Worm (Caenorhabditis elegans) whole organism, L1 larva: ENCODE measurements around the gene Y49E10.27.

Experiments
- Y116A8C.19 ChIP-seq: sonication (generic microtip); optimal IDR thresholded peaks from 2 replicates; lab custom pipeline; 2016; ENCODE audit warnings: missing compliant biosample characterization, missing genetic modification characterization, borderline replicate concordance
- alr-1 ChIP-seq: fragments of 200-800 bp; sonication (Bioruptor generic); optimal IDR thresholded peaks from 2 replicates; lab custom pipeline; 2018; ENCODE audit warnings: borderline replicate concordance, mild to moderate bottlenecking, missing genetic modification characterization, missing compliant biosample characterization
- ama-1 ChIP-seq: fragments of 150-350 bp; optimal IDR thresholded peaks from 2 replicates; lab custom pipeline; 2014
- blmp-1 ChIP-seq: fragments of 150-350 bp; optimal IDR thresholded peaks from 2 replicates; lab custom pipeline; 2014; ENCODE audit warnings: missing biosample characterization, missing genetic modification characterization
- ceh-63 ChIP-seq: fragments of 200-800 bp; sonication (Bioruptor generic); optimal IDR thresholded peaks from 2 replicates; lab custom pipeline; 2018; ENCODE audit warnings: mild to moderate bottlenecking, missing genetic modification characterization, missing compliant biosample characterization
- ces-1 ChIP-seq: fragments of 150-350 bp; optimal IDR thresholded peaks from 2 replicates; lab custom pipeline; 2014; ENCODE audit warnings: missing biosample characterization, missing genetic modification reagents, missing genetic modification characterization
- dpl-1 ChIP-seq, 3 experiments: fragments of 150-350 bp in 2 of 3; sonication (generic microtip) in 1 of 3; optimal IDR thresholded peaks; 2 replicates each; lab custom pipeline; 2014 to 2017; ENCODE audit warnings: missing biosample characterization in 3 of 3, missing genetic modification characterization in 3 of 3, missing genetic modification reagents in 3 of 3
- dsc-1 ChIP-seq: sonication (generic microtip); optimal IDR thresholded peaks from 2 replicates; lab custom pipeline; 2016; ENCODE audit warnings: mild to moderate bottlenecking, missing genetic modification characterization, missing compliant biosample characterization
- efl-1 ChIP-seq, 4 experiments: fragments of 150-350 bp; optimal IDR thresholded peaks in 3 of 4; peaks in 1 of 4; 1 replicate in 1 of 4; 2 replicates in 3 of 4; lab custom pipeline; 2014; ENCODE audit warnings: missing biosample characterization in 2 of 4, missing genetic modification characterization in 2 of 4, missing genetic modification reagents in 2 of 4
- egl-13 ChIP-seq: sonication (generic microtip); optimal IDR thresholded peaks from 2 replicates; lab custom pipeline; 2016; ENCODE audit warnings: missing genotype, missing genetic modification reagents, missing genetic modification characterization, missing compliant biosample characterization
- egl-27 ChIP-seq, 2 experiments: fragments of 150-350 bp in 1 of 2; sonication (generic microtip); optimal IDR thresholded peaks; 3 replicates each; lab custom pipeline; 2017 to 2018; ENCODE audit warnings: missing biosample characterization in 2 of 2, missing genetic modification characterization in 2 of 2, missing genetic modification reagents in 2 of 2
- elt-2 ChIP-seq: sonication (generic microtip); optimal IDR thresholded peaks from 2 replicates; lab custom pipeline; 2016; ENCODE audit warnings: missing genetic modification characterization, mild to moderate bottlenecking, inconsistent platforms, missing compliant biosample characterization, missing genetic modification reagents
- elt-3 ChIP-seq, 6 experiments: fragments of 150-350 bp in 1 of 6; sonication (generic microtip); optimal IDR thresholded peaks; 2 replicates each; lab custom pipeline; 2017 to 2018; ENCODE audit warnings: missing biosample characterization in 6 of 6, missing genetic modification characterization in 6 of 6, inconsistent platforms in 1 of 6
- ets-5 ChIP-seq: fragments of 200-800 bp; sonication (Bioruptor generic); IDR thresholded peaks from 2 replicates; pipeline ENCODE4 v1.3.6; 2022; ENCODE audit warnings: missing genetic modification characterization, missing compliant biosample characterization
- fkh-4 ChIP-seq: sonication (generic microtip); optimal IDR thresholded peaks from 2 replicates; lab custom pipeline; 2016; ENCODE audit warnings: missing compliant biosample characterization, missing genetic modification characterization, borderline replicate concordance
- fkh-8 ChIP-seq: sonication (generic microtip); optimal IDR thresholded peaks from 2 replicates; lab custom pipeline; 2016; ENCODE audit warnings: mild to moderate bottlenecking, missing genetic modification characterization, missing compliant biosample characterization
- fos-1 ChIP-seq: fragments of 150-350 bp; optimal IDR thresholded peaks from 2 replicates; lab custom pipeline; 2014; ENCODE audit warnings: missing biosample characterization, missing genetic modification characterization
- hlh-17 ChIP-seq: fragments of 200-800 bp; sonication (Bioruptor generic); optimal IDR thresholded peaks from 2 replicates; lab custom pipeline; 2018; ENCODE audit warnings: missing genetic modification characterization, mild to moderate bottlenecking, missing compliant biosample characterization, moderate library complexity, borderline replicate concordance
- hlh-4 ChIP-seq: sonication (generic microtip); optimal IDR thresholded peaks from 2 replicates; lab custom pipeline; 2016; ENCODE audit warnings: mild to moderate bottlenecking, missing genetic modification characterization, missing compliant biosample characterization
- hpl-2 ChIP-seq: fragments of 150-350 bp; optimal IDR thresholded peaks from 2 replicates; lab custom pipeline; 2014; ENCODE audit warnings: missing biosample characterization, missing genetic modification reagents, missing genetic modification characterization
- jun-1 ChIP-seq: fragments of 150-350 bp; optimal IDR thresholded peaks from 2 replicates; lab custom pipeline; 2014; ENCODE audit warnings: missing biosample characterization, missing genetic modification reagents, missing genetic modification characterization
- lin-13 ChIP-seq: fragments of 150-350 bp; optimal IDR thresholded peaks from 2 replicates; lab custom pipeline; 2014; ENCODE audit warnings: missing biosample characterization, missing genetic modification reagents, missing genetic modification characterization
- lsy-2 ChIP-seq, 2 experiments: fragments of 150-350 bp; optimal IDR thresholded peaks; 2 replicates each; lab custom pipeline; 2014; ENCODE audit warnings: missing biosample characterization in 2 of 2, missing genetic modification characterization in 2 of 2
- mef-2 ChIP-seq: fragments of 150-350 bp; optimal IDR thresholded peaks from 2 replicates; lab custom pipeline; 2014; ENCODE audit warnings: missing biosample characterization, missing genetic modification characterization
- mep-1 ChIP-seq: fragments of 150-350 bp; optimal IDR thresholded peaks from 2 replicates; lab custom pipeline; 2014; ENCODE audit warnings: missing biosample characterization, missing genetic modification characterization
- nhr-11 ChIP-seq: fragments of 150-350 bp; optimal IDR thresholded peaks from 2 replicates; lab custom pipeline; 2014; ENCODE audit warnings: missing biosample characterization, missing genetic modification characterization
- nhr-47 ChIP-seq: sonication (generic microtip); optimal IDR thresholded peaks from 2 replicates; lab custom pipeline; 2016; ENCODE audit warnings: mild to moderate bottlenecking, missing genetic modification characterization, moderate library complexity, missing compliant biosample characterization
- nhr-71 ChIP-seq: sonication (generic microtip); optimal IDR thresholded peaks from 2 replicates; lab custom pipeline; 2016; ENCODE audit warnings: mild to moderate bottlenecking, missing genetic modification characterization, moderate library complexity, missing compliant biosample characterization
- nhr-84 ChIP-seq: sonication (generic microtip); optimal IDR thresholded peaks from 2 replicates; lab custom pipeline; 2017; ENCODE audit warnings: missing biosample characterization, missing genetic modification characterization
- nhr-85 ChIP-seq: sonication (generic microtip); peaks from one replicate; lab custom pipeline; 2016; ENCODE audit warnings: missing genetic modification characterization, inconsistent platforms, missing compliant biosample characterization
- pag-3 ChIP-seq: sonication (generic microtip); optimal IDR thresholded peaks from 2 replicates; lab custom pipeline; 2017; ENCODE audit warnings: missing genetic modification characterization, mild to moderate bottlenecking, missing compliant biosample characterization, antibody characterized with exemption, borderline replicate concordance; ENCODE audit not compliant: insufficient read depth
- pqm-1 ChIP-seq: sonication (generic microtip); optimal IDR thresholded peaks from 3 replicates; lab custom pipeline; 2017; ENCODE audit warnings: missing biosample characterization, missing genetic modification characterization
- rnt-1 ChIP-seq: sonication (generic microtip); optimal IDR thresholded peaks from 2 replicates; lab custom pipeline; 2016; ENCODE audit warnings: mild to moderate bottlenecking, missing genetic modification characterization, moderate library complexity, missing compliant biosample characterization
- snpc-4 ChIP-seq: fragments of 150-350 bp; optimal IDR thresholded peaks from 2 replicates; lab custom pipeline; 2014; ENCODE audit warnings: missing biosample characterization, missing genetic modification characterization
- snu-23 ChIP-seq: sonication (generic microtip); optimal IDR thresholded peaks from 2 replicates; lab custom pipeline; 2016; ENCODE audit warnings: missing genetic modification characterization, missing compliant biosample characterization
- sox-4 ChIP-seq: sonication (generic microtip); optimal IDR thresholded peaks from 2 replicates; lab custom pipeline; 2016; ENCODE audit warnings: missing genetic modification characterization, missing compliant biosample characterization
- sup-37 ChIP-seq: fragments of 200-800 bp; sonication (Bioruptor generic); optimal IDR thresholded peaks from 2 replicates; lab custom pipeline; 2018; ENCODE audit warnings: mild to moderate bottlenecking, missing genetic modification characterization, missing compliant biosample characterization
- tbx-2 ChIP-seq: sonication (generic microtip); optimal IDR thresholded peaks from 2 replicates; lab custom pipeline; 2016; ENCODE audit warnings: missing genetic modification characterization, missing compliant biosample characterization
- unc-130 ChIP-seq: fragments of 150-350 bp; optimal IDR thresholded peaks from 2 replicates; lab custom pipeline; 2017; ENCODE audit warnings: missing biosample characterization, missing genetic modification characterization, inconsistent platforms
- unc-30 ChIP-seq: sonication (generic microtip); optimal IDR thresholded peaks from 2 replicates; lab custom pipeline; 2017; ENCODE audit warnings: missing biosample characterization, missing genetic modification characterization
- unc-98 ChIP-seq: fragments of 200-800 bp; sonication (Bioruptor generic); IDR thresholded peaks from 2 replicates; pipeline ENCODE4 v1.3.6; 2022; ENCODE audit warnings: missing genetic modification characterization, missing compliant biosample characterization
- xbp-1 ChIP-seq: sonication (generic microtip); optimal IDR thresholded peaks from 2 replicates; lab custom pipeline; 2016; ENCODE audit warnings: missing genetic modification characterization, missing compliant biosample characterization
- ztf-11 ChIP-seq, 2 experiments: sonication (generic microtip); optimal IDR thresholded peaks; 2 replicates each; lab custom pipeline; 2016 to 2017; ENCODE audit warnings: missing genetic modification characterization in 2 of 2, missing biosample characterization in 1 of 2, missing compliant biosample characterization in 1 of 2

Gene Y49E10.27

ce11 chrIII:12427527-12428263 lies 6.5 kb upstream of the Y49E10.27 start:
- no peak for TF ChIP-seq efl-1 (optimal IDR thresholded peaks at IDR 0.05; lab: Kevin White, UChicago)
- peak in 1 of 2 experiments; percentile 95 for TF ChIP-seq efl-1 (GFP tag; optimal IDR thresholded peaks at IDR 0.05 in 1 of 2; lab: Kevin White, UChicago)
- no peak for TF ChIP-seq unc-30 (tag; lab: Kevin White, UChicago)

- TF ChIP-seq egl-13 (tag; lab: Kevin White, UChicago) (no peak), efl-1 (optimal IDR thresholded peaks at IDR 0.05; lab: Kevin White, UChicago) (no peak), efl-1 (GFP tag; optimal IDR thresholded peaks at IDR 0.05 in 1 of 2; lab: Kevin White, UChicago) (peak in 1 of 2 experiments; percentile 59)
Observed at ce11 chrIII:12428264-12428627, 6.0 kb upstream of the Y49E10.27 start.

ce11 chrIII:12428799-12429351 lies 5.3 kb upstream of the Y49E10.27 start:
- peak; percentile 67 for TF ChIP-seq alr-1 (tag; lab: Kevin White, UChicago)
- TF ChIP-seq jun-1 (tag; lab: Kevin White, UChicago): no peak
- TF ChIP-seq egl-27 (tag; optimal IDR thresholded peaks at IDR 0.05; lab: Kevin White, UChicago): no peak
- no peak for TF ChIP-seq dsc-1 (tag; lab: Kevin White, UChicago)

ce11 chrIII:12429579-12430084 lies 4.6 kb upstream of the Y49E10.27 start, which contains the start of gene snr-6:
Gene snr-6 (minus strand): TSS chrIII:12429629.
- TF ChIP-seq ama-1 (lab: Kevin White, UChicago) (no peak), nhr-85 (tag; lab: Kevin White, UChicago) (peak; percentile 33), sox-4 (tag; lab: Kevin White, UChicago) (peak; percentile 6), dpl-1 (GFP tag; optimal IDR thresholded peaks at IDR 0.05; lab: Kevin White, UChicago) (peak; percentile 97 to 99 (median 97)), lsy-2 (tag; optimal IDR thresholded peaks at IDR 0.05; lab: Kevin White, UChicago) (peak; percentile 98 to 100), snu-23 (GFP tag; lab: Kevin White, UChicago) (peak; percentile 85), Y116A8C.19 (no peak), mep-1 (tag; lab: Kevin White, UChicago) (peak; percentile 88), nhr-71 (tag; lab: Kevin White, UChicago) (no peak), snpc-4 (tag; lab: Kevin White, UChicago) (peak; percentile 19), unc-98 (GFP tag; lab: Robert Waterston, UW) (no peak), sup-37 (GFP tag; lab: Kevin White, UChicago) (no peak), dsc-1 (tag; lab: Kevin White, UChicago) (peak; percentile 54), rnt-1 (tag; lab: Kevin White, UChicago) (peak; percentile 80), nhr-84 (tag; lab: Kevin White, UChicago) (no peak), ces-1 (no peak), egl-27 (tag; optimal IDR thresholded peaks at IDR 0.05; lab: Kevin White, UChicago) (no peak), hpl-2 (GFP tag; lab: Kevin White, UChicago) (no peak), hlh-17 (no peak), blmp-1 (peak; percentile 62), fos-1 (tag; lab: Kevin White, UChicago) (peak; percentile 81), ztf-11 (tag; optimal IDR thresholded peaks at IDR 0.05; lab: Kevin White, UChicago) (peak in 1 of 2 experiments; percentile 22), ets-5 (GFP tag; lab: Robert Waterston, UW) (no peak), elt-3 (tag; optimal IDR thresholded peaks at IDR 0.05; lab: Kevin White, UChicago) (peak in 2 of 6 experiments; percentile 15 to 33), hlh-4 (tag; lab: Kevin White, UChicago) (no peak), ceh-63 (GFP tag; lab: Kevin White, UChicago) (no peak), nhr-11 (tag; lab: Kevin White, UChicago) (no peak), fkh-4 (tag; lab: Kevin White, UChicago) (no peak), lin-13 (peak; percentile 69), pqm-1 (no peak), fkh-8 (tag; lab: Kevin White, UChicago) (peak; percentile 59), pag-3 (tag; lab: Kevin White, UChicago) (no peak), elt-2 (tag; lab: Kevin White, UChicago) (no peak), xbp-1 (tag; lab: Kevin White, UChicago) (peak; percentile 73), tbx-2 (peak; percentile 71), mef-2 (no peak), nhr-47 (tag; lab: Kevin White, UChicago) (peak; percentile 83), unc-130 (tag; lab: Kevin White, UChicago) (peak; percentile 85)
